Worm (Caenorhabditis elegans) whole organism, mixed stage, embryonic: ENCODE data around the gene pitp-1.

ENCODE experiments used
- blmp-1 ChIP-seq: fragments of 150-350 bp; optimal IDR thresholded peaks from 2 replicates; lab custom pipeline; 2014; ENCODE audit warnings: missing biosample characterization, missing genetic modification characterization
- lin-13 ChIP-seq: fragments of 150-350 bp; optimal IDR thresholded peaks from 2 replicates; lab custom pipeline; 2014; ENCODE audit warnings: missing biosample characterization, missing genetic modification characterization
- lsy-2 ChIP-seq: fragments of 150-350 bp; optimal IDR thresholded peaks from 2 replicates; lab custom pipeline; 2014; ENCODE audit warnings: missing biosample characterization, missing genetic modification characterization
- mep-1 ChIP-seq: fragments of 150-350 bp; optimal IDR thresholded peaks from 2 replicates; lab custom pipeline; 2017; ENCODE audit warnings: missing biosample characterization, missing genetic modification reagents, missing genetic modification characterization, inconsistent platforms
- nhr-12 ChIP-seq: fragments of 150-350 bp; optimal IDR thresholded peaks from 2 replicates; lab custom pipeline; 2014; ENCODE audit warnings: missing biosample characterization, missing genetic modification characterization
- nhr-237 ChIP-seq: fragments of 150-350 bp; optimal IDR thresholded peaks from 2 replicates; lab custom pipeline; 2014; ENCODE audit warnings: missing biosample characterization, missing genetic modification characterization
- nhr-28 ChIP-seq: fragments of 150-350 bp; optimal IDR thresholded peaks from 2 replicates; lab custom pipeline; 2014; ENCODE audit warnings: missing biosample characterization, missing genetic modification characterization
- snpc-4 ChIP-seq: fragments of 150-350 bp; optimal IDR thresholded peaks from 2 replicates; lab custom pipeline; 2014; ENCODE audit warnings: missing biosample characterization, missing genetic modification characterization
- unc-62 ChIP-seq: fragments of 150-350 bp; optimal IDR thresholded peaks from 2 replicates; lab custom pipeline; 2014; ENCODE audit warnings: missing biosample characterization, missing genetic modification reagents, missing genetic modification characterization
- ztf-11 ChIP-seq: fragments of 150-350 bp; optimal IDR thresholded peaks from 2 replicates; lab custom pipeline; 2014; ENCODE audit warnings: missing biosample characterization, missing genetic modification characterization

DNA sequence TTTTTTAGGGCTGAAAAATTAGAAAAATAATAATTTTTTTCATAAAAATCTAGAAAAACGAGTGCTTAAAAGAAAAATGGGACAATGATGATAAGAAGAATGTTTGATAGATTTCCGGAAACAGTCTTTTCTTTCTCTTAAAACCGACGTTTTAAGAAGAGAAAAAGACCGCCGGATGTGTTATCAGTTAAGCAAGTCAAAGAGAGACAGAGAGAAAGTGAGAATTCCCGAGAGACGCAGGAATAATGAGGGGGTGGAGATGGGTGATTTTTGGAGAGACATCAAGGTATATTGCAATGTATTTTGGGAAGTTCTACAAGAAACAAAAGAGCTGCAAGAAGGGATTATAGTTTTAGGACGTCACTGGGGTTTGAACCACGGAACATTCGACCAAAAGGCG is 54.1 kb downstream of the pitp-1 start, which contains the start of gene C34C12.9:
- TF ChIP-seq nhr-28 (no peak), blmp-1 (no peak), nhr-237 (no peak), unc-62 (GFP tag; lab: Kevin White, UChicago) (no peak), lin-13 (tag; lab: Kevin White, UChicago) (no peak), snpc-4 (tag; lab: Kevin White, UChicago) (no peak), ztf-11 (tag; lab: Kevin White, UChicago) (no peak), nhr-12 (tag; lab: Kevin White, UChicago) (no peak), lsy-2 (no peak), mep-1 (tag; lab: Kevin White, UChicago) (no peak)
